Fruit fly (Drosophila melanogaster): Measurements from ENCODE around the gene INPP5E.

DNA sequence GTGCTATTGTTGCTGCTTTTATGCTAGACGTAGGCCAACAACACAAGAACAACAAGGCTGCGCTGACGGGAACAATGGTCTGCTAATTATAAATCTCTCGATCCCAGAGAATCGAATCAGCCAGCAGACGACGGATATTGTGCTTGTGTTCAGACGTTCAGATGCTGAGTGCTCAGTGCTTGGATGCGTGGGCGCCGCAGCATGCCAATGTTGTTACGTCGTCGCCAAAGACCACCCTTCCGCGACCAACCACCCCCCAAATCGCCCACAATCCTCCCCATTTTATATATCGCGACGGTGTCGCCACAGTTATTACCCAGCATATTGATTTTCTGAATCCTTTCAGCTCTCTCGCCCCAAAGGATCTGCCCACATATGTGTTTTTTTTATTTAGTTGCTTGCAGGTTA, 429 bp downstream of the INPP5E start:
- no peak for TF ChIP-seq CG10431 (GFP tag; optimal IDR thresholded peaks at IDR 0.05)
- no peak for TF ChIP-seq CkIIα-i1 (GFP tag; IDR thresholded peaks at IDR 0.05)
- TF ChIP-seq cato (GFP tag; optimal IDR thresholded peaks at IDR 0.05; ENCODE audit: borderline replicate concordance): no peak
- TF ChIP-seq insv (GFP tag; optimal IDR thresholded peaks at IDR 0.05): no peak
- no peak for TF ChIP-seq CG18262 (tag; optimal IDR thresholded peaks at IDR 0.05)
- no peak for TF ChIP-seq otp (GFP tag; IDR thresholded peaks at IDR 0.05)
- no peak for TF ChIP-seq fd3F (GFP tag; optimal IDR thresholded peaks at IDR 0.05)
- no peak for TF ChIP-seq bowl (GFP tag; IDR thresholded peaks at IDR 0.05)
- peak in 1 of 2 experiments; percentile 71 for TF ChIP-seq Pdp1 (GFP tag; optimal IDR thresholded peaks at IDR 0.05)
- no peak for TF ChIP-seq CG14860 (GFP tag; IDR thresholded peaks at IDR 0.05; ENCODE audit: partially characterized antibody)
- no peak for TF ChIP-seq H15 (GFP tag; IDR thresholded peaks at IDR 0.05)
- no peak for TF ChIP-seq CG8478 (optimal IDR thresholded peaks at IDR 0.05)
- TF ChIP-seq CG4820 (GFP tag; optimal IDR thresholded peaks at IDR 0.05): no peak
- no peak for TF ChIP-seq fru (optimal IDR thresholded peaks at IDR 0.05)

Data from whole organism, embryonic.